Fruit fly (Drosophila melanogaster): Measurements from ENCODE around the gene RhoGEF3.

RhoGEF3 gene

dm6 chr3L:346656-347640, 69.7 kb downstream of the RhoGEF3 start, which contains the start of gene mth (continued):
- TF ChIP-seq dmrt11E (tag; optimal IDR thresholded peaks at IDR 0.05) (peak; percentile 40), Fer1 (GFP tag; optimal IDR thresholded peaks at IDR 0.05) (no peak), CoRest (tag; optimal IDR thresholded peaks at IDR 0.05) (peak; percentile 66), CG32772 (GFP tag; IDR thresholded peaks at IDR 0.05) (no peak), p53 (GFP tag; optimal IDR thresholded peaks at IDR 0.05) (peak; percentile 18), luna (GFP tag; optimal IDR thresholded peaks at IDR 0.05) (peak; percentile 33), CG33213 (GFP tag; optimal IDR thresholded peaks at IDR 0.05) (peak; percentile 6), peb (GFP tag; IDR thresholded peaks at IDR 0.05) (no peak), Neu2 (GFP tag; optimal IDR thresholded peaks at IDR 0.05; ENCODE audit: borderline replicate concordance) (peak; percentile 87), nerfin-2 (GFP tag; IDR thresholded peaks at IDR 0.05; ENCODE audit: partially characterized antibody) (peak; percentile 97), CG9437 (GFP tag; optimal IDR thresholded peaks at IDR 0.05) (peak; percentile 89), CG10321 (GFP tag; IDR thresholded peaks at IDR 0.05) (no peak), ase (GFP tag; IDR thresholded peaks at IDR 0.05) (0 out of 3 replicates have a peak, but pooled peaks have one; percentile 36), CG34376 (GFP tag; optimal IDR thresholded peaks at IDR 0.05) (no peak), CG30403 (GFP tag; optimal IDR thresholded peaks at IDR 0.05) (peak; percentile 54), Chrac-16 (GFP tag; optimal IDR thresholded peaks at IDR 0.05) (peak; percentile 11), Max (GFP tag; optimal IDR thresholded peaks at IDR 0.05) (peak; percentile 31), Mrtf (GFP tag; IDR thresholded peaks at IDR 0.05) (no peak), C15 (GFP tag; IDR thresholded peaks at IDR 0.05) (no peak), Hr51 (GFP tag; optimal IDR thresholded peaks at IDR 0.05) (peak in 1 of 2 experiments; percentile 43), CG13123 (GFP tag; optimal IDR thresholded peaks at IDR 0.05) (peak; percentile 5), inv (GFP tag; IDR thresholded peaks at IDR 0.05; ENCODE audit: partially characterized antibody) (peak; percentile 99), CG3838 (GFP tag; optimal IDR thresholded peaks at IDR 0.05) (no peak), kah (GFP tag; optimal IDR thresholded peaks at IDR 0.05) (no peak), HLH54F (GFP tag; optimal IDR thresholded peaks at IDR 0.05) (peak; percentile 32), CG10209 (GFP tag; optimal IDR thresholded peaks at IDR 0.05) (no peak), sim (GFP tag; IDR thresholded peaks at IDR 0.05) (0 out of 2 replicates have a peak, but pooled peaks have one; percentile 29), Ptx1 (GFP tag; IDR thresholded peaks at IDR 0.05) (peak; percentile 49), ftz-f1 (GFP tag; optimal IDR thresholded peaks at IDR 0.05) (no peak), CG11456 (GFP tag; IDR thresholded peaks at IDR 0.05) (peak; percentile 48; the same call in 1 of the 3 replicates), CG10274 (GFP tag; optimal IDR thresholded peaks at IDR 0.05) (no peak), gem (tag; optimal IDR thresholded peaks at IDR 0.05) (peak; percentile 63), CG30431 (GFP tag; optimal IDR thresholded peaks at IDR 0.05) (no peak), lbe (GFP tag; optimal IDR thresholded peaks at IDR 0.05) (no peak), pita (GFP tag; optimal IDR thresholded peaks at IDR 0.05) (no peak), fd96Cb (tag; optimal IDR thresholded peaks at IDR 0.05) (no peak), disco-r (GFP tag; optimal IDR thresholded peaks at IDR 0.05) (no peak), CG1233 (GFP tag; optimal IDR thresholded peaks at IDR 0.05) (no peak), Mad (GFP tag; optimal IDR thresholded peaks at IDR 0.05) (peak; percentile 43), CG10543 (GFP tag; optimal IDR thresholded peaks at IDR 0.05) (no peak), CG7839 (tag; optimal IDR thresholded peaks at IDR 0.05) (peak; percentile 36), bowl (GFP tag; IDR thresholded peaks at IDR 0.05) (no peak), schlank (tag; optimal IDR thresholded peaks at IDR 0.05) (no peak), Scr (GFP tag; IDR thresholded peaks at IDR 0.05; ENCODE audit: partially characterized antibody) (peak; percentile 99), CG10979 (tag; optimal IDR thresholded peaks at IDR 0.05) (no peak), h (optimal IDR thresholded peaks at IDR 0.05) (no peak), en (GFP tag; optimal IDR thresholded peaks at IDR 0.05) (no peak), CG6683 (GFP tag; optimal IDR thresholded peaks at IDR 0.05) (no peak)

Measured in whole organism, embryonic.